Fruit fly (Drosophila melanogaster): Measurements from ENCODE around the gene Arf4.

Gene Arf4

dm6 chr4:1124494-1124780 lies 470 bp downstream of the Arf4 start:
- no peak for TF ChIP-seq net (GFP tag; optimal IDR thresholded peaks at IDR 0.05)
- no peak for TF ChIP-seq pdm3 (GFP tag; optimal IDR thresholded peaks at IDR 0.05)
- TF ChIP-seq cyc (GFP tag; optimal IDR thresholded peaks at IDR 0.05) = no peak
- TF ChIP-seq CG31627 (GFP tag; optimal IDR thresholded peaks at IDR 0.05) = no peak
- TF ChIP-seq CG4318 (GFP tag; optimal IDR thresholded peaks at IDR 0.05) = no peak
- no peak for TF ChIP-seq eg (GFP tag; IDR thresholded peaks at IDR 0.05)

DNA sequence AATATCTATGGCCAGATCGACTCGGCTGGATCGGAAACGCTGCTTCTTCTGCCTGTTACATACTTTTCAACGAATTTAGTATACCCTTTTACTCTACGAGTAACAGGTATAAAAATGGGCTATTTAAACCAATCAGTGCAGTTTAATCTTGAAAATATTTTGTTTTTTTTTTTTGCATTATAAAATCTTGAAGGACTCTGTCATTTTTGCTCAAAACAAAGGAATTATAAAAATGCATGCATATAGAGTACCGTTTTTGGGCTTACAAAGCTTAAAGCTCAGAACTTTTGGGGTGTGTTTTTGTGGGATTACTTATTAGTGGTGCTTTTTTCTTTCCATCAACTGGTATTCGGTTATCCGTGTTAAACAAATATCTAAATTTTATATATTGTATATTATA lies 2.3 kb downstream of the Arf4 start, which contains the start of gene CG11155:
TSS of gene CG11155 (plus strand) at position 313 of the 400 bp plus-strand sequence.
- TF ChIP-seq CG34406 (GFP tag; optimal IDR thresholded peaks at IDR 0.05) (no peak), Sox14 (GFP tag; optimal IDR thresholded peaks at IDR 0.05) (no peak), CG6163 (GFP tag; IDR thresholded peaks at IDR 0.05) (no peak), Gug (GFP tag; IDR thresholded peaks at IDR 0.05) (no peak), Hr38 (GFP tag; optimal IDR thresholded peaks at IDR 0.05) (no peak), acj6 (GFP tag; optimal IDR thresholded peaks at IDR 0.05) (no peak), Met (GFP tag; optimal IDR thresholded peaks at IDR 0.05) (no peak), CG11294 (GFP tag; IDR thresholded peaks at IDR 0.05) (no peak), Hr4 (GFP tag; optimal IDR thresholded peaks at IDR 0.05) (no peak), Lpt (GFP tag; optimal IDR thresholded peaks at IDR 0.05) (no peak), CG9139 (GFP tag; optimal IDR thresholded peaks at IDR 0.05) (no peak)

DNA sequence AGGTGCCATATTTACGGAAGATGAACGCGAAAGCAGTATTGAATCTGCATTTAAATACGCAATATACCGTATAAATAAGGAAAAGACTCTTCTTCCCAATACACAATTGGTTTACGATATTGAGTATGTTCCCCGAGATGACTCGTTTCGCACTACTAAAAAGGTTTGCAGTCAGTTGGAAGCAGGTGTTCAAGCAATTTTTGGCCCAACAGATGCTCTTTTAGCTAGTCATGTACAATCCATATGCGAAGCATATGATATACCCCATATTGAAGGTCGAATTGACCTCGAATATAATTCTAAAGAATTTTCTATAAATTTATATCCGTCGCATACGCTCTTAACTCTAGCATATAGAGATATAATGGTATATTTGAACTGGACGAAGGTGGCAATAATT lies 3.0 kb downstream of the Arf4 start:
- TF ChIP-seq CG7368 (GFP tag; optimal IDR thresholded peaks at IDR 0.05) = no peak
- TF ChIP-seq CG6854 (GFP tag; optimal IDR thresholded peaks at IDR 0.05) = no peak
- TF ChIP-seq CG15336 (GFP tag; IDR thresholded peaks at IDR 0.05) = no peak
- no peak for TF ChIP-seq eg (GFP tag; IDR thresholded peaks at IDR 0.05)
- no peak for TF ChIP-seq Hr38 (GFP tag; optimal IDR thresholded peaks at IDR 0.05)
- no peak for TF ChIP-seq CG11762 (GFP tag; optimal IDR thresholded peaks at IDR 0.05; ENCODE audit: insufficient read depth)
- TF ChIP-seq CG1621 (tag; optimal IDR thresholded peaks at IDR 0.05) = no peak

- TF ChIP-seq vri (GFP tag; optimal IDR thresholded peaks at IDR 0.05) = no peak
- TF ChIP-seq cyc (GFP tag; optimal IDR thresholded peaks at IDR 0.05) = no peak
- TF ChIP-seq Hr39 (GFP tag; optimal IDR thresholded peaks at IDR 0.05) = no peak
- TF ChIP-seq CG15336 (GFP tag; IDR thresholded peaks at IDR 0.05) = no peak
- TF ChIP-seq Hr4 (GFP tag; optimal IDR thresholded peaks at IDR 0.05) = no peak
- TF ChIP-seq spab (GFP tag; optimal IDR thresholded peaks at IDR 0.05) = no peak
- TF ChIP-seq CG10631 (GFP tag; optimal IDR thresholded peaks at IDR 0.05) = no peak
These were observed 20.7 kb downstream of the Arf4 start for dm6 chr4:1144715-1145114.

DNA sequence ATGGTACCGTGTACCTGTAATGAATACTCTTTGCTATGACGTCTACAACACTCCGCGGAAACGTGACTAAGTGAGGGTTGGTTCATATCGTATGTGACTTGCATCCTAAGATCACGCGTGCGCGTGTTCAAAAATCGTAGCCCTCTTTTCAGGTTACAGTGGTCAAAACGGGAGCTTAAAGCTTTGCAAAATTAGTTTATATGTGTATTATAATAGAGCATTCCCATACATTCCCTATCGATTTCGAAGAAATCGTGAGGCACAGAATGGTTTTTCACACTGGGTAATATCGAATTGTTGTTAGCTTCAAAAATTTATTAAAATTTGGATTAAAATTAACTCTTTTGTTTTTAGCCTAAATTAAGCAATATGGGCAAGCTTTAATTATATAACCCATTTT lies 22.5 kb downstream of the Arf4 start:
- TF ChIP-seq lz (GFP tag; optimal IDR thresholded peaks at IDR 0.05) (peak; percentile 24), CG31627 (GFP tag; optimal IDR thresholded peaks at IDR 0.05) (peak; percentile 10), pdm3 (GFP tag; optimal IDR thresholded peaks at IDR 0.05) (peak; percentile 4), Smox (GFP tag; optimal IDR thresholded peaks at IDR 0.05) (no peak)

- TF ChIP-seq Blimp-1 (GFP tag; optimal IDR thresholded peaks at IDR 0.05) = no peak
- no peak for TF ChIP-seq pdm3 (GFP tag; optimal IDR thresholded peaks at IDR 0.05)
These were observed 23.2 kb downstream of the Arf4 start, which contains the start of gene Kif3C for dm6 chr4:1147166-1147565. Kif3C (plus strand) TSS chr4:1147466.

dm6 chr4:1147966-1148541 lies 24.1 kb downstream of the Arf4 start:
- TF ChIP-seq Sox15 (GFP tag; optimal IDR thresholded peaks at IDR 0.05) (no peak), svp (GFP tag) (no peak), CG15336 (GFP tag; IDR thresholded peaks at IDR 0.05) (no peak), CG10669 (GFP tag; optimal IDR thresholded peaks at IDR 0.05) (no peak), Lpt (GFP tag; optimal IDR thresholded peaks at IDR 0.05) (no peak), CG8319 (GFP tag; optimal IDR thresholded peaks at IDR 0.05) (no peak), Smox (GFP tag; optimal IDR thresholded peaks at IDR 0.05) (no peak), pdm3 (GFP tag; optimal IDR thresholded peaks at IDR 0.05) (no peak), Met (GFP tag; optimal IDR thresholded peaks at IDR 0.05) (no peak), CG3919 (GFP tag; optimal IDR thresholded peaks at IDR 0.05) (no peak), fd59A (GFP tag; optimal IDR thresholded peaks at IDR 0.05) (no peak), Sox14 (GFP tag; optimal IDR thresholded peaks at IDR 0.05) (no peak), CG16779 (tag; optimal IDR thresholded peaks at IDR 0.05) (no peak), CG31627 (GFP tag; optimal IDR thresholded peaks at IDR 0.05) (no peak), fkh (GFP tag; optimal IDR thresholded peaks at IDR 0.05) (no peak), achi (GFP tag; optimal IDR thresholded peaks at IDR 0.05) (no peak)
